Fruit fly (Drosophila melanogaster): ENCODE data around the gene Atg8a.

Atg8a gene

dm6 chrX:10742578-10742976 is 25.6 kb downstream of the Atg8a start (continued):
- TF ChIP-seq nom (GFP tag; optimal IDR thresholded peaks at IDR 0.05): peak; percentile 51
- no peak for TF ChIP-seq CG43689 (GFP tag; IDR thresholded peaks at IDR 0.05)
- no peak for TF ChIP-seq esg (GFP tag; conservative IDR thresholded peaks at IDR 0.05)

- no peak for TF ChIP-seq dpn (GFP tag; optimal IDR thresholded peaks at IDR 0.05)
- TF ChIP-seq pros (GFP tag; optimal IDR thresholded peaks at IDR 0.05): peak; percentile 18
- TF ChIP-seq Elba2 (GFP tag; optimal IDR thresholded peaks at IDR 0.05): peak; percentile 30
- no peak for TF ChIP-seq luna (GFP tag; optimal IDR thresholded peaks at IDR 0.05)
- TF ChIP-seq CG3847 (GFP tag; IDR thresholded peaks at IDR 0.05): no peak
- peak in 1 of 2 experiments; percentile 70 for TF ChIP-seq bsh (GFP tag; optimal IDR thresholded peaks at IDR 0.05)
- peak; percentile 85 for TF ChIP-seq sqz (GFP tag; optimal IDR thresholded peaks at IDR 0.05)
- peak; percentile 74 for TF ChIP-seq nom (GFP tag; optimal IDR thresholded peaks at IDR 0.05)
- no peak for TF ChIP-seq YL-1 (GFP tag; optimal IDR thresholded peaks at IDR 0.05)
- TF ChIP-seq gcm (GFP tag; optimal IDR thresholded peaks at IDR 0.05): peak; percentile 70
- no peak for TF ChIP-seq CG17568 (GFP tag; optimal IDR thresholded peaks at IDR 0.05)
- peak; percentile 46; the same call in 1 of the 2 replicates for TF ChIP-seq Drgx (GFP tag; IDR thresholded peaks at IDR 0.05)
- peak; percentile 37 for TF ChIP-seq cg (GFP tag; optimal IDR thresholded peaks at IDR 0.05)
- TF ChIP-seq psq (GFP tag; optimal IDR thresholded peaks at IDR 0.05): peak; percentile 2
- TF ChIP-seq crol (GFP tag; IDR thresholded peaks at IDR 0.05): 0 out of 2 replicates have a peak, but pooled peaks have one; percentile 34
- TF ChIP-seq Trl (optimal IDR thresholded peaks at IDR 0.05): peak; percentile 10 to 51
- no peak for TF ChIP-seq Trl (GFP tag; optimal IDR thresholded peaks at IDR 0.05)
- no peak for TF ChIP-seq wek (GFP tag; optimal IDR thresholded peaks at IDR 0.05)
- TF ChIP-seq corto (GFP tag; optimal IDR thresholded peaks at IDR 0.05): peak; percentile 16
- peak in 1 of 2 experiments; percentile 82 for TF ChIP-seq insv (GFP tag; optimal IDR thresholded peaks at IDR 0.05)
- TF ChIP-seq ato (GFP tag; IDR thresholded peaks at IDR 0.05; ENCODE audit: partially characterized antibody): no peak
- TF ChIP-seq CG17385 (GFP tag; optimal IDR thresholded peaks at IDR 0.05): peak; percentile 84
- TF ChIP-seq CG15479 (GFP tag; optimal IDR thresholded peaks at IDR 0.05): peak; percentile 58
- peak; percentile 72 for TF ChIP-seq CG4360 (GFP tag; IDR thresholded peaks at IDR 0.05)
These were observed 26.2 kb downstream of the Atg8a start for dm6 chrX:10741754-10742577.

- TF ChIP-seq Lpt (GFP tag; optimal IDR thresholded peaks at IDR 0.05) (no peak), eyg (GFP tag; optimal IDR thresholded peaks at IDR 0.05) (no peak), Dip2 (GFP tag; IDR thresholded peaks at IDR 0.05) (no peak), pfk (GFP tag; optimal IDR thresholded peaks at IDR 0.05) (no peak), CG30403 (GFP tag; optimal IDR thresholded peaks at IDR 0.05) (no peak), Hr78 (GFP tag; optimal IDR thresholded peaks at IDR 0.05) (no peak), NC2β (GFP tag; optimal IDR thresholded peaks at IDR 0.05) (no peak), nom (GFP tag; optimal IDR thresholded peaks at IDR 0.05) (no peak), lilli (GFP tag; optimal IDR thresholded peaks at IDR 0.05) (no peak), CG17361 (GFP tag; IDR thresholded peaks at IDR 0.05) (peak; percentile 73), vfl (GFP tag; optimal IDR thresholded peaks at IDR 0.05) (no peak), shn (GFP tag; optimal IDR thresholded peaks at IDR 0.05) (no peak), CG8765 (GFP tag; IDR thresholded peaks at IDR 0.05) (no peak), CG8281 (tag; optimal IDR thresholded peaks at IDR 0.05) (no peak), onecut (GFP tag; IDR thresholded peaks at IDR 0.05) (no peak; the same call in 1 of the 2 replicates), CG2202 (tag; optimal IDR thresholded peaks at IDR 0.05) (no peak), CG31441 (GFP tag; IDR thresholded peaks at IDR 0.05) (peak; percentile 48), pnt (GFP tag; optimal IDR thresholded peaks at IDR 0.05) (peak; percentile 14), CG10979 (tag; optimal IDR thresholded peaks at IDR 0.05) (peak; percentile 43), CG6272 (GFP tag; IDR thresholded peaks at IDR 0.05) (no peak), CG15479 (GFP tag; optimal IDR thresholded peaks at IDR 0.05) (no peak), gt (GFP tag; IDR thresholded peaks at IDR 0.05) (no peak), HLHmδ (GFP tag; optimal IDR thresholded peaks at IDR 0.05) (no peak)
These were observed 27.1 kb downstream of the Atg8a start for dm6 chrX:10740953-10741500.
